Fruit fly (Drosophila melanogaster): ENCODE data around the gene mRpS11.

The mRpS11 gene

DNA sequence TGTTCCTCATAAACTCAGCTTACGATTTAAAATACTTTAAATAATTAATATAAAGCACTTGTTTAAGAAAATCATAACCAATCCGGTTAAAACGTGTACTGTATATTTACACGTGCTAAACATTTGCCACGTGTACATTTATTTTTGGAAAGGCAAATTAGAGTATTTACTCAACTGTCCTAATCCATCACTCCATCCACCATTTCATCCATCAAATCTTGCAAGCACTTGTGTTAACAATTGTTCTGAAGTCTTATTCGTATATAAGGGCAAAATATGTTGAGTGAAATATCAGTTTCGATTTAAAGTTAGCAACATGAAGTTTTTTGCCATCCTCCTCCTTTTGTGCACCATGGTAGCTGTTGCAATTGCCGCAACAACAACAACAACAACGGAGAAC, 48.7 kb downstream of the mRpS11 start, which contains the start of gene CG42779:
CG42779 (plus strand) TSS at position 301 of the 400 bp plus-strand sequence.
- TF ChIP-seq CG8478 (optimal IDR thresholded peaks at IDR 0.05) (no peak), CTCF (optimal IDR thresholded peaks at IDR 0.05) (no peak)

DNA sequence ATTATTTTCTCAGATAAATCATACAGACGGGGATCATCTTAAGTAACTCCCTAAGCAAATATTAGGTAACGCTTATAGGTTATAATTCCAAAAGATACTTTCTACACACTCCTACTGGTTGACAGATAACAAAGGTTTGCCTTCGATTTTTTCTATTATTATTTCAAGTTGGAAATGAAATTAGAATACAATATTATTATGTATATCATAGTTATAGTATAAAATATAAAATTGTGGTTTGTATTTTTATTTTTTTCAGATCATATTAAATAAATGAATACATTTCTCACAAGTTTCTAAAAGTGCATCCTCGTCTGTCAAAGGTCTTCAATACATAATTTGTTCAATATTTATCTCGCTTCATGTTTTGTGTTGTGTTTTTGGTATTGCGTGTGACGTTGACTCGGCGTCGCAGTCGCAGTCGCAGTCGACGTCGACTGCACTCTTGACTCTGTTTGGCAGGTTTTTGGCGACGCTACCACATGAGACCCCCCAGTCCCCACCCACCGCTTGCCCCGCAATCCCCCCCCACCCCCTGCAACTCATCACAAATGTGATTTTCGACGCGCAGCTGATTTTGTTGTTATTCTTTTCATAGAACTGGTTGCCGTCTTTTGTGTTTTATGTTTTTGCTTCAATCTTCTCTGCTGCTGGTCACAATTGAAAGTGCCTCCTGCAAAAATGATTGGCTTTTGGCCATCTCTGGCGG, 50.4 kb downstream of the mRpS11 start:
- TF ChIP-seq CG8478 (optimal IDR thresholded peaks at IDR 0.05): no peak
- TF ChIP-seq CTCF (optimal IDR thresholded peaks at IDR 0.05): no peak

All from S2 (cell line).